Worm (Caenorhabditis elegans) whole organism, L3 larva: ENCODE measurements around the gene hhat-2.

Experiments
- elt-1 ChIP-seq: fragments of 150-350 bp; optimal IDR thresholded peaks from 2 replicates; lab custom pipeline; 2014; ENCODE audit warnings: missing biosample characterization, missing genetic modification characterization
- mml-1 ChIP-seq: fragments of 150-350 bp; sonication (generic microtip); optimal IDR thresholded peaks from 3 replicates; lab custom pipeline; 2014; ENCODE audit warnings: missing biosample characterization, missing genetic modification characterization
- nhr-11 ChIP-seq: fragments of 150-350 bp; optimal IDR thresholded peaks from 2 replicates; lab custom pipeline; 2014; ENCODE audit warnings: missing biosample characterization, missing genetic modification characterization
- unc-62 ChIP-seq: fragments of 150-350 bp; sonication (generic microtip); optimal IDR thresholded peaks from 4 replicates; lab custom pipeline; 2014; ENCODE audit warnings: missing biosample characterization, missing genetic modification reagents, missing genetic modification characterization

DNA sequence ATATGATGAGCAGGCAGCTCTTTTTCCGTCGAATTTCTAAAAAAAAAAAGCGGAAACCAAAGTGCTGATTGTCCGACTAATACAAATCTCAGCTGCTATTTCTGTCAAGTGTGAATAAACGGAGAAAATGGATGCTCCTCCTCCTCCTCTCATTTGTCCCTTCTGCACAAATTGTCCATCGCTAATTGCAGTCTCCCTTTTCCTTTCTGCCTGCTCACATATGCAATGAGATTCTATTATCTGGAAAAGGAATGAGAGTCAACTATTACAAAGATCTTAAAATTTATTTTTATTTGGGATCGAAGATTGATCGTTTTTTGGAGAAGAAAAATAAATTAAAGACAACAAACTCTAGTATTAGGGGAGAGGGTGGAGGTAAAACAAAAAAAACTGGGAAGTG is 6.7 kb downstream of the hhat-2 start:
- TF ChIP-seq mml-1 (no peak), elt-1 (tag; lab: Kevin White, UChicago) (no peak), unc-62 (GFP tag; lab: Kevin White, UChicago) (no peak), nhr-11 (tag; lab: Kevin White, UChicago) (no peak)
